Fruit fly (Drosophila melanogaster) whole organism, embryonic: Measurements from ENCODE around the gene TrpA1.
A peak's percentile ranks its signal among the peaks of the same experiment; 100 is the strongest.

Source experiments
- Atf6 ChIP-seq: fragments of 200-800 bp; sonication (Bioruptor generic); IDR thresholded peaks from 2 replicates; pipeline ENCODE4 v1.3.6; 2022; ENCODE audit warnings: missing biosample characterization, missing genetic modification characterization
- BtbVII ChIP-seq: fragments of 200-800 bp; sonication (Bioruptor generic); optimal IDR thresholded peaks from 3 replicates; lab custom pipeline; 2017; ENCODE audit warnings: missing biosample characterization, mild to moderate bottlenecking, missing genetic modification characterization
- CG10209 ChIP-seq: fragments of 200-800 bp; sonication (Bioruptor generic); optimal IDR thresholded peaks from 3 replicates; lab custom pipeline; 2017; ENCODE audit warnings: missing biosample characterization, mild to moderate bottlenecking, missing genetic modification characterization, missing genetic modification reagents
- CG10321 ChIP-seq: fragments of 200-800 bp; sonication (Bioruptor generic); IDR thresholded peaks from 2 replicates; pipeline ENCODE4 v1.3.6; 2022; ENCODE audit warnings: missing biosample characterization, missing genetic modification characterization
- CG12744 ChIP-seq: fragments of 200-800 bp; sonication (Bioruptor generic); optimal IDR thresholded peaks from 2 replicates; lab custom pipeline; 2016; ENCODE audit warnings: missing biosample characterization, missing genetic modification characterization
- CG13287 ChIP-seq: fragments of 200-800 bp; sonication (Bioruptor generic); IDR thresholded peaks from 2 replicates; pipeline ENCODE4 v1.3.6; 2022; ENCODE audit warnings: missing biosample characterization, missing genetic modification characterization; ENCODE audit not compliant: partially characterized antibody
- CG13624 ChIP-seq: fragments of 200-800 bp; sonication (Bioruptor generic); optimal IDR thresholded peaks from 2 replicates; lab custom pipeline; 2016; ENCODE audit warnings: missing biosample characterization, missing genetic modification characterization
- CG1529 ChIP-seq: fragments of 200-800 bp; sonication (Bioruptor generic); optimal IDR thresholded peaks from 3 replicates; lab custom pipeline; 2018; ENCODE audit warnings: missing biosample characterization, missing genetic modification characterization
- CG16813 ChIP-seq: fragments of 200-800 bp; sonication (Bioruptor generic); IDR thresholded peaks from 3 replicates; pipeline ENCODE4 v1.3.6; 2022; ENCODE audit warnings: missing biosample characterization, missing genetic modification characterization; ENCODE audit not compliant: partially characterized antibody
- CG17361 ChIP-seq: fragments of 200-800 bp; sonication (Bioruptor generic); IDR thresholded peaks from 3 replicates; pipeline ENCODE4 v1.3.6; 2022; ENCODE audit warnings: missing biosample characterization, missing genetic modification characterization
- CG17568 ChIP-seq: fragments of 200-800 bp; sonication (Bioruptor generic); optimal IDR thresholded peaks from 2 replicates; lab custom pipeline; 2018; ENCODE audit warnings: missing biosample characterization, mild to moderate bottlenecking, missing genetic modification characterization, moderate library complexity
- CG1832 ChIP-seq: fragments of 200-800 bp; sonication (Bioruptor generic); optimal IDR thresholded peaks from 2 replicates; lab custom pipeline; 2017; ENCODE audit warnings: missing biosample characterization, mild to moderate bottlenecking, missing genetic modification characterization, inconsistent platforms
- CG18599 ChIP-seq: fragments of 200-800 bp; sonication (Bioruptor generic); optimal IDR thresholded peaks from 3 replicates; lab custom pipeline; 2017; ENCODE audit warnings: missing biosample characterization, missing genetic modification characterization, mild to moderate bottlenecking, moderate library complexity, missing genetic modification reagents
- CG31365 ChIP-seq: fragments of 200-800 bp; sonication (Bioruptor generic); optimal IDR thresholded peaks from 2 replicates; lab custom pipeline; 2018; ENCODE audit warnings: missing biosample characterization, mild to moderate bottlenecking, missing genetic modification characterization
- CG32532 ChIP-seq: fragments of 200-800 bp; sonication (Bioruptor generic); IDR thresholded peaks from 2 replicates; pipeline ENCODE4 v1.3.6; 2022; ENCODE audit warnings: missing biosample characterization, missing genetic modification characterization
- CG34224 ChIP-seq: fragments of 200-800 bp; sonication (Bioruptor generic); IDR thresholded peaks from 3 replicates; pipeline ENCODE4 v1.3.6; 2022; ENCODE audit warnings: missing biosample characterization, missing genetic modification characterization; ENCODE audit not compliant: partially characterized antibody
- CG3726 ChIP-seq: fragments of 200-800 bp; sonication (Bioruptor generic); IDR thresholded peaks from 3 replicates; pipeline ENCODE4, ENCODE4 v1.3.6; 2022; ENCODE audit warnings: missing biosample characterization, missing genetic modification characterization
- CG4360 ChIP-seq: fragments of 200-800 bp; sonication (Bioruptor generic); IDR thresholded peaks from 2 replicates; pipeline ENCODE4 v1.3.6; 2022; ENCODE audit warnings: missing biosample characterization, missing genetic modification characterization
- CG6654 ChIP-seq: fragments of 200-800 bp; sonication (Bioruptor generic); optimal IDR thresholded peaks from 2 replicates; lab custom pipeline; 2017; ENCODE audit warnings: missing biosample characterization, mild to moderate bottlenecking, missing genetic modification characterization
- CG7928 ChIP-seq: fragments of 200-800 bp; sonication (Bioruptor generic); optimal IDR thresholded peaks from 2 replicates; lab custom pipeline; 2017; ENCODE audit warnings: missing biosample characterization, mild to moderate bottlenecking, missing genetic modification characterization
- CG8089 ChIP-seq: fragments of 200-800 bp; sonication (Bioruptor generic); optimal IDR thresholded peaks from 3 replicates; lab custom pipeline; 2016; ENCODE audit warnings: missing biosample characterization, missing genetic modification characterization
- CG8281 ChIP-seq: fragments of 200-800 bp; sonication (Bioruptor generic); optimal IDR thresholded peaks from 2 replicates; lab custom pipeline; 2018; ENCODE audit warnings: missing biosample characterization, mild to moderate bottlenecking, missing genetic modification characterization, moderate library complexity
- CG9817 ChIP-seq: fragments of 200-800 bp; sonication (Bioruptor generic); optimal IDR thresholded peaks from 2 replicates; lab custom pipeline; 2018; ENCODE audit warnings: missing biosample characterization, mild to moderate bottlenecking, missing genetic modification characterization, moderate library complexity
- Dref ChIP-seq: fragments of 200-800 bp; sonication (Bioruptor generic); IDR thresholded peaks from 2 replicates; pipeline ENCODE4 v1.3.6; 2022; ENCODE audit warnings: missing biosample characterization, missing genetic modification characterization
- E2f1 ChIP-seq: fragments of 200-800 bp; sonication (Bioruptor generic); IDR thresholded peaks from 2 replicates; pipeline ENCODE4 v1.3.6; 2022; ENCODE audit warnings: missing biosample characterization, missing genetic modification characterization
- Hr39 ChIP-seq: fragments of >200 bp; optimal IDR thresholded peaks from 2 replicates; lab custom pipeline; 2017
- Hsf ChIP-seq: fragments of 200-800 bp; sonication (Bioruptor generic); optimal IDR thresholded peaks from 3 replicates; lab custom pipeline; 2016; ENCODE audit warnings: missing biosample characterization, missing genetic modification characterization
- Mes4 ChIP-seq: fragments of 200-800 bp; sonication (Bioruptor generic); optimal IDR thresholded peaks from 2 replicates; lab custom pipeline; 2016; ENCODE audit warnings: missing biosample characterization, missing genetic modification characterization
- NFAT ChIP-seq: fragments of 200-800 bp; sonication (Bioruptor generic); IDR thresholded peaks from 2 replicates; pipeline ENCODE4 v1.3.6; 2022; ENCODE audit warnings: missing biosample characterization, missing genetic modification characterization
- YL-1 ChIP-seq: fragments of 200-800 bp; sonication (Bioruptor generic); optimal IDR thresholded peaks from 3 replicates; lab custom pipeline; 2017; ENCODE audit warnings: missing biosample characterization, mild to moderate bottlenecking, missing genetic modification characterization
- crp ChIP-seq, 2 experiments: fragments of 200-800 bp; sonication (Bioruptor generic); optimal IDR thresholded peaks; 2 replicates in 1 of 2; 3 replicates in 1 of 2; lab custom pipeline; 2017; ENCODE audit warnings: missing biosample characterization in 2 of 2, missing genetic modification characterization in 2 of 2, mild to moderate bottlenecking in 1 of 2, moderate library complexity in 1 of 2
- fd3F ChIP-seq: fragments of 200-800 bp; sonication (Bioruptor generic); optimal IDR thresholded peaks from 2 replicates; lab custom pipeline; 2018; ENCODE audit warnings: missing biosample characterization, mild to moderate bottlenecking, missing genetic modification characterization, moderate library complexity
- fru ChIP-seq: fragments of >200 bp; optimal IDR thresholded peaks from 2 replicates; lab custom pipeline; 2017
- gro ChIP-seq: fragments of 200-800 bp; sonication (Bioruptor generic); optimal IDR thresholded peaks from 2 replicates; lab custom pipeline; 2016; ENCODE audit warnings: missing biosample characterization, missing genetic modification characterization
- inv ChIP-seq: fragments of 200-800 bp; sonication (Bioruptor generic); IDR thresholded peaks from 2 replicates; pipeline ENCODE4 v1.3.6; 2022; ENCODE audit warnings: missing biosample characterization, missing genetic modification characterization; ENCODE audit not compliant: partially characterized antibody
- knrl ChIP-seq: fragments of 200-800 bp; sonication (Bioruptor generic); IDR thresholded peaks from 3 replicates; pipeline ENCODE4 v1.3.6; 2022; ENCODE audit warnings: missing biosample characterization, missing genetic modification characterization; ENCODE audit not compliant: partially characterized antibody
- lab ChIP-seq: fragments of 200-800 bp; sonication (Bioruptor generic); optimal IDR thresholded peaks from 3 replicates; lab custom pipeline; 2017; ENCODE audit warnings: missing biosample characterization, missing genetic modification characterization, mild to moderate bottlenecking, moderate library complexity, missing genetic modification reagents
- nmo ChIP-seq: fragments of 200-800 bp; sonication (Bioruptor generic); optimal IDR thresholded peaks from 2 replicates; lab custom pipeline; 2018; ENCODE audit warnings: missing biosample characterization, mild to moderate bottlenecking, missing genetic modification characterization, moderate library complexity
- p53 ChIP-seq: fragments of 200-800 bp; sonication (Bioruptor generic); optimal IDR thresholded peaks from 2 replicates; lab custom pipeline; 2016; ENCODE audit warnings: missing biosample characterization, missing genetic modification characterization
- peb ChIP-seq: fragments of 200-800 bp; sonication (Bioruptor generic); IDR thresholded peaks from 2 replicates; pipeline ENCODE4 v1.3.6; 2022; ENCODE audit warnings: missing biosample characterization, missing genetic modification characterization
- phol ChIP-seq: fragments of 200-800 bp; sonication (Bioruptor generic); optimal IDR thresholded peaks from 3 replicates; lab custom pipeline; 2018; ENCODE audit warnings: missing biosample characterization, mild to moderate bottlenecking, missing genetic modification characterization, moderate library complexity
- prd ChIP-seq, 3 experiments: fragments of >200 bp in 2 of 3; fragments of 200-800 bp in 1 of 3; sonication (Bioruptor generic) in 1 of 3; optimal IDR thresholded peaks in 2 of 3; IDR thresholded peaks in 1 of 3; 2 replicates in 2 of 3; 3 replicates in 1 of 3; pipeline versions ENCODE4 v1.3.6 to Lab custom; 2017 to 2022; ENCODE audit warnings: missing biosample characterization in 1 of 3, missing genetic modification characterization in 1 of 3
- repo ChIP-seq: fragments of 200-800 bp; sonication (Bioruptor generic); optimal IDR thresholded peaks from 2 replicates; lab custom pipeline; 2016; ENCODE audit warnings: missing biosample characterization, missing genetic modification characterization
- scrt ChIP-seq: fragments of 200-800 bp; sonication (Bioruptor generic); optimal IDR thresholded peaks from 2 replicates; lab custom pipeline; 2018; ENCODE audit warnings: missing biosample characterization, mild to moderate bottlenecking, missing genetic modification characterization, moderate library complexity
- tx ChIP-seq: fragments of 200-800 bp; sonication (Bioruptor generic); optimal IDR thresholded peaks from 2 replicates; lab custom pipeline; 2016; ENCODE audit warnings: missing biosample characterization, missing genetic modification characterization
- unc-4 ChIP-seq: fragments of 200-800 bp; sonication (Bioruptor generic); IDR thresholded peaks from 2 replicates; pipeline ENCODE4 v1.3.6; 2022; ENCODE audit warnings: missing biosample characterization, missing genetic modification characterization; ENCODE audit not compliant: partially characterized antibody
- vvl ChIP-seq: fragments of 200-800 bp; sonication (Bioruptor generic); IDR thresholded peaks from 2 replicates; pipeline ENCODE4 v1.3.6; 2022; ENCODE audit warnings: missing biosample characterization, missing genetic modification characterization
- wek ChIP-seq: fragments of 200-800 bp; sonication (Bioruptor generic); optimal IDR thresholded peaks from 3 replicates; lab custom pipeline; 2018; ENCODE audit warnings: missing biosample characterization, mild to moderate bottlenecking, missing genetic modification characterization, moderate library complexity

TrpA1 gene

dm6 chr3L:8953199-8953956, 48.4 kb upstream of the TrpA1 start (continued):
- peak; percentile 5 for TF ChIP-seq CG17568 (GFP tag; lab: Kevin White, UChicago)
- TF ChIP-seq fd3F (GFP tag; lab: Kevin White, UChicago) = peak; percentile 59
- peak; percentile 30 for TF ChIP-seq CG13287 (GFP tag; lab: Robert Waterston, UW)
- TF ChIP-seq phol (tag; lab: Kevin White, UChicago) = peak; percentile 73
- TF ChIP-seq BtbVII (GFP tag; lab: Kevin White, UChicago) = peak; percentile 68
- no peak for TF ChIP-seq CG31365 (tag; lab: Kevin White, UChicago)
- TF ChIP-seq CG1529 = peak; percentile 42
- TF ChIP-seq CG18599 (GFP tag; lab: Kevin White, UChicago) = peak; percentile 82
- TF ChIP-seq CG16813 (GFP tag; lab: Robert Waterston, UW) = peak; percentile 40; the same call in 2 of the 3 replicates
- no peak for TF ChIP-seq unc-4 (GFP tag; lab: Robert Waterston, UW)
- TF ChIP-seq p53 (GFP tag; lab: Kevin White, UChicago) = no peak
- no peak for TF ChIP-seq wek
- peak; percentile 37 for TF ChIP-seq Mes4 (GFP tag; lab: Kevin White, UChicago)
- TF ChIP-seq CG3726 (GFP tag; lab: Robert Waterston, UW) = no peak
- TF ChIP-seq Hr39 (lab: Kevin White, UChicago) = no peak
- 0 out of 3 replicates have a peak, but pooled peaks have one; percentile 8 for TF ChIP-seq knrl (GFP tag; lab: Robert Waterston, UW)
- no peak for TF ChIP-seq CG12744 (GFP tag; lab: Kevin White, UChicago)
- no peak for TF ChIP-seq fru (lab: Kevin White, UChicago)
- TF ChIP-seq CG32532 = 0 out of 2 replicates have a peak, but pooled peaks have one; percentile 9
- no peak for TF ChIP-seq CG1832 (GFP tag; lab: Kevin White, UChicago)
- 0 out of 2 replicates have a peak, but pooled peaks have one; percentile 17 for TF ChIP-seq Atf6 (GFP tag; lab: Robert Waterston, UW)
- TF ChIP-seq E2f1 = no peak
- TF ChIP-seq repo (GFP tag; lab: Kevin White, UChicago) = no peak
- peak; percentile 42 for TF ChIP-seq CG8281 (tag; lab: Kevin White, UChicago)
- 0 out of 2 replicates have a peak, but pooled peaks have one; percentile 4 for TF ChIP-seq CG4360 (GFP tag; lab: Robert Waterston, UW)
- no peak for TF ChIP-seq inv
- peak; percentile 83 for TF ChIP-seq CG17361 (GFP tag; lab: Robert Waterston, UW)
- TF ChIP-seq crp (GFP tag; optimal IDR thresholded peaks at IDR 0.05; lab: Kevin White, UChicago) = peak in 1 of 2 experiments; percentile 52
- peak; percentile 55 for TF ChIP-seq CG9817 (tag; lab: Kevin White, UChicago)
- TF ChIP-seq prd (optimal IDR thresholded peaks at IDR 0.05; lab: Kevin White, UChicago) = no peak
- peak; percentile 40; the same call in 1 of the 3 replicates for TF ChIP-seq prd (GFP tag; IDR thresholded peaks at IDR 0.05; lab: Robert Waterston, UW)
- TF ChIP-seq YL-1 = peak; percentile 35
- peak; percentile 61 for TF ChIP-seq Dref (GFP tag; lab: Robert Waterston, UW)
- peak; percentile 29 for TF ChIP-seq gro (GFP tag; lab: Kevin White, UChicago)
- peak; percentile 62 for TF ChIP-seq CG10209 (GFP tag; lab: Kevin White, UChicago)
- TF ChIP-seq CG10321 = no peak
- TF ChIP-seq tx (GFP tag; lab: Kevin White, UChicago) = peak; percentile 50
- peak; percentile 39 for TF ChIP-seq CG6654 (GFP tag; lab: Kevin White, UChicago)
- TF ChIP-seq Hsf = peak; percentile 52
- TF ChIP-seq CG7928 = peak; percentile 2
- 0 out of 2 replicates have a peak, but pooled peaks have one; percentile 6 for TF ChIP-seq peb (GFP tag; lab: Robert Waterston, UW)
- peak; percentile 64 for TF ChIP-seq scrt (GFP tag; lab: Kevin White, UChicago)
- TF ChIP-seq CG13624 (GFP tag; lab: Kevin White, UChicago) = no peak
- TF ChIP-seq vvl (GFP tag; lab: Robert Waterston, UW) = peak; percentile 14; the same call in 1 of the 2 replicates
- TF ChIP-seq nmo (GFP tag; lab: Kevin White, UChicago) = peak; percentile 76
- peak; percentile 8 for TF ChIP-seq CG8089 (GFP tag; lab: Kevin White, UChicago)
- TF ChIP-seq CG34224 = no peak
- peak; percentile 72 for TF ChIP-seq lab
- TF ChIP-seq NFAT (GFP tag; lab: Robert Waterston, UW) = no peak
